Worm (Caenorhabditis elegans): ENCODE measurements around the gene lys-6.

- TF ChIP-seq tra-4 (tag; optimal IDR thresholded peaks at IDR 0.05) (no peak), hnd-1 (tag; optimal IDR thresholded peaks at IDR 0.05) (no peak), ets-7 (tag; optimal IDR thresholded peaks at IDR 0.05) (no peak), pes-1 (GFP tag; IDR thresholded peaks at IDR 0.05) (no peak), hmg-4 (GFP tag; optimal IDR thresholded peaks at IDR 0.05) (no peak), tbx-37 (GFP tag; conservative IDR thresholded peaks at IDR 0.05) (no peak), B0310.2 (tag; optimal IDR thresholded peaks at IDR 0.05) (no peak), ama-1 (optimal IDR thresholded peaks at IDR 0.05) (no peak)
Measured at ce11 chrIV:11584853-11585252, 42.9 kb downstream of the lys-6 start.
